Fruit fly (Drosophila melanogaster) whole organism, embryonic: ENCODE data around the gene Cdc7.
A peak's percentile ranks its signal among the peaks of the same experiment; 100 is the strongest.

Experiments
- Adf1 ChIP-seq: fragments of 200-800 bp; sonication (Bioruptor generic); IDR thresholded peaks from 2 replicates; pipeline ENCODE4 v1.3.6; 2022; ENCODE audit warnings: missing biosample characterization, missing genetic modification characterization
- Aef1 ChIP-seq: fragments of 200-800 bp; sonication (Bioruptor generic); IDR thresholded peaks from 3 replicates; pipeline ENCODE4 v1.3.6; 2022; ENCODE audit warnings: missing biosample characterization, missing genetic modification characterization
- CG10147 ChIP-seq: fragments of 200-800 bp; sonication (Bioruptor generic); optimal IDR thresholded peaks from 2 replicates; lab custom pipeline; 2019; ENCODE audit warnings: missing biosample characterization, mild to moderate bottlenecking, missing genetic modification characterization, moderate library complexity
- CG10462 ChIP-seq: fragments of 200-800 bp; sonication (Bioruptor generic); optimal IDR thresholded peaks from 2 replicates; lab custom pipeline; 2016; ENCODE audit warnings: missing biosample characterization, missing genetic modification characterization
- CG11247 ChIP-seq: fragments of 200-800 bp; sonication (Bioruptor generic); IDR thresholded peaks from 2 replicates; pipeline ENCODE4 v1.3.6; 2022; ENCODE audit warnings: missing biosample characterization, missing genetic modification characterization
- CG11504 ChIP-seq: fragments of 200-800 bp; sonication (Bioruptor generic); optimal IDR thresholded peaks from 3 replicates; lab custom pipeline; 2019; ENCODE audit warnings: missing biosample characterization, mild to moderate bottlenecking, missing genetic modification characterization, moderate library complexity
- CG12104 ChIP-seq: fragments of 200-800 bp; sonication (Bioruptor generic); optimal IDR thresholded peaks from 3 replicates; lab custom pipeline; 2016; ENCODE audit warnings: missing biosample characterization, missing genetic modification characterization
- CG14710 ChIP-seq: fragments of 200-800 bp; sonication (Bioruptor generic); optimal IDR thresholded peaks from 3 replicates; lab custom pipeline; 2019; ENCODE audit warnings: missing biosample characterization, mild to moderate bottlenecking, missing genetic modification characterization, moderate library complexity
- CG16863 ChIP-seq: fragments of 200-800 bp; sonication (Bioruptor generic); optimal IDR thresholded peaks from 3 replicates; lab custom pipeline; 2016; ENCODE audit warnings: missing biosample characterization, missing genetic modification characterization
- CG17385 ChIP-seq: fragments of 200-800 bp; sonication (Bioruptor generic); optimal IDR thresholded peaks from 3 replicates; lab custom pipeline; 2018; ENCODE audit warnings: missing biosample characterization, mild to moderate bottlenecking, missing genetic modification characterization
- CG2199 ChIP-seq: fragments of 200-800 bp; sonication (Bioruptor generic); IDR thresholded peaks from 3 replicates; pipeline ENCODE4 v1.3.6; 2022; ENCODE audit warnings: missing biosample characterization, missing genetic modification characterization
- CG43689 ChIP-seq: fragments of 200-800 bp; sonication (Bioruptor generic); IDR thresholded peaks from 2 replicates; pipeline ENCODE4 v1.3.6; 2022; ENCODE audit warnings: missing biosample characterization, missing genetic modification characterization
- CG7839 ChIP-seq: fragments of 200-800 bp; sonication (Bioruptor generic); optimal IDR thresholded peaks from 3 replicates; lab custom pipeline; 2018; ENCODE audit warnings: missing biosample characterization, mild to moderate bottlenecking, missing genetic modification characterization, moderate library complexity
- CG9876 ChIP-seq: fragments of 200-800 bp; sonication (Bioruptor generic); optimal IDR thresholded peaks from 2 replicates; lab custom pipeline; 2016; ENCODE audit warnings: missing biosample characterization, missing genetic modification characterization
- CHES-1-like ChIP-seq: fragments of 200-800 bp; sonication (Bioruptor generic); optimal IDR thresholded peaks from 2 replicates; lab custom pipeline; 2016; ENCODE audit warnings: missing biosample characterization, missing genetic modification characterization
- Camta ChIP-seq: fragments of 200-800 bp; sonication (Bioruptor generic); optimal IDR thresholded peaks from 2 replicates; lab custom pipeline; 2016; ENCODE audit warnings: missing biosample characterization, missing genetic modification characterization
- Dip2 ChIP-seq: fragments of 200-800 bp; sonication (Bioruptor generic); IDR thresholded peaks from 2 replicates; pipeline ENCODE4 v1.3.6; 2022; ENCODE audit warnings: missing biosample characterization, missing genetic modification characterization
- E2f1 ChIP-seq: fragments of 200-800 bp; sonication (Bioruptor generic); IDR thresholded peaks from 2 replicates; pipeline ENCODE4 v1.3.6; 2022; ENCODE audit warnings: missing biosample characterization, missing genetic modification characterization
- Ets97D ChIP-seq: fragments of 200-800 bp; sonication (Bioruptor generic); optimal IDR thresholded peaks from 3 replicates; lab custom pipeline; 2016; ENCODE audit warnings: missing biosample characterization, missing genetic modification characterization
- Gug ChIP-seq: fragments of 200-800 bp; sonication (Bioruptor generic); IDR thresholded peaks from 4 replicates; pipeline ENCODE4 v1.3.6; 2022; ENCODE audit warnings: missing biosample characterization, missing genetic modification characterization
- H2.0 ChIP-seq: fragments of 200-800 bp; sonication (Bioruptor generic); IDR thresholded peaks from 2 replicates; pipeline ENCODE4 v1.3.6; 2022; ENCODE audit warnings: missing biosample characterization, missing genetic modification characterization
- Lpt ChIP-seq: fragments of >200 bp; optimal IDR thresholded peaks from 2 replicates; lab custom pipeline; 2018; ENCODE audit warnings: missing biosample characterization, missing genetic modification characterization
- MBD-R2 ChIP-seq: fragments of 200-800 bp; sonication (Bioruptor generic); IDR thresholded peaks from 2 replicates; pipeline ENCODE4 v1.3.6; 2022; ENCODE audit warnings: missing biosample characterization, missing genetic modification characterization
- NFAT ChIP-seq: fragments of 200-800 bp; sonication (Bioruptor generic); IDR thresholded peaks from 2 replicates; pipeline ENCODE4 v1.3.6; 2022; ENCODE audit warnings: missing biosample characterization, missing genetic modification characterization
- NK7.1 ChIP-seq: fragments of 200-800 bp; sonication (Bioruptor generic); optimal IDR thresholded peaks from 3 replicates; lab custom pipeline; 2016; ENCODE audit warnings: missing biosample characterization, missing genetic modification characterization
- Nf-YA ChIP-seq: fragments of 200-800 bp; sonication (Bioruptor generic); IDR thresholded peaks from 2 replicates; pipeline ENCODE4 v1.3.6; 2022; ENCODE audit warnings: missing biosample characterization, missing genetic modification characterization
- Opbp ChIP-seq: fragments of 200-800 bp; sonication (Bioruptor generic); IDR thresholded peaks from 3 replicates; pipeline ENCODE4 v1.3.6; 2022; ENCODE audit warnings: missing biosample characterization, missing genetic modification characterization; ENCODE audit not compliant: partially characterized antibody
- Pdp1 ChIP-seq, 2 experiments: fragments of 200-800 bp; sonication (Bioruptor generic); optimal IDR thresholded peaks; 3 replicates each; lab custom pipeline; 2016; ENCODE audit warnings: missing biosample characterization in 2 of 2, missing genetic modification characterization in 2 of 2, mild to moderate bottlenecking in 1 of 2, moderate library complexity in 1 of 2
- Stat92E ChIP-seq, 3 experiments: fragments of >200 bp in 2 of 3; fragments of 200-800 bp in 1 of 3; sonication (Bioruptor generic) in 1 of 3; optimal IDR thresholded peaks; 2 replicates each; lab custom pipeline; 2017 to 2019; ENCODE audit warnings: missing biosample characterization in 3 of 3, missing genetic modification characterization in 3 of 3, mild to moderate bottlenecking in 1 of 3, moderate library complexity in 1 of 3
- Trl ChIP-seq, 3 experiments: fragments of >200 bp in 2 of 3; fragments of 200-800 bp in 1 of 3; sonication (Bioruptor generic) in 1 of 3; optimal IDR thresholded peaks; 2 replicates in 1 of 3; 3 replicates in 2 of 3; lab custom pipeline; 2016 to 2017; ENCODE audit warnings: missing biosample characterization in 1 of 3, missing genetic modification characterization in 1 of 3
- abd-A ChIP-seq: fragments of 200-800 bp; sonication (Bioruptor generic); optimal IDR thresholded peaks from 3 replicates; lab custom pipeline; 2019; ENCODE audit warnings: missing biosample characterization, mild to moderate bottlenecking, missing genetic modification characterization, moderate library complexity
- ap ChIP-seq: fragments of 200-800 bp; sonication (Bioruptor generic); IDR thresholded peaks from 2 replicates; pipeline ENCODE4 v1.3.6; 2022; ENCODE audit warnings: missing biosample characterization, missing genetic modification characterization
- bigmax ChIP-seq: fragments of 200-800 bp; sonication (Bioruptor generic); optimal IDR thresholded peaks from 2 replicates; lab custom pipeline; 2018; ENCODE audit warnings: missing biosample characterization, mild to moderate bottlenecking, missing genetic modification characterization
- chm ChIP-seq: fragments of 200-800 bp; sonication (Bioruptor generic); IDR thresholded peaks from 2 replicates; pipeline ENCODE4 v1.3.6; 2022; ENCODE audit warnings: missing biosample characterization, missing genetic modification characterization
- danr ChIP-seq: fragments of 200-800 bp; sonication (Bioruptor generic); IDR thresholded peaks from 2 replicates; pipeline ENCODE4 v1.3.6; 2022; ENCODE audit warnings: missing biosample characterization, missing genetic modification characterization
- dimm ChIP-seq: fragments of 200-800 bp; sonication (Bioruptor generic); IDR thresholded peaks from 2 replicates; pipeline ENCODE4 v1.3.6; 2022; ENCODE audit warnings: missing biosample characterization, missing genetic modification characterization
- ems ChIP-seq: fragments of 200-800 bp; sonication (Bioruptor generic); optimal IDR thresholded peaks from 3 replicates; lab custom pipeline; 2016; ENCODE audit warnings: missing biosample characterization, missing genetic modification characterization
- eyg ChIP-seq: fragments of 200-800 bp; sonication (Bioruptor generic); optimal IDR thresholded peaks from 3 replicates; lab custom pipeline; 2016; ENCODE audit warnings: missing biosample characterization, missing genetic modification characterization
- fd64A ChIP-seq: fragments of 200-800 bp; sonication (Bioruptor generic); optimal IDR thresholded peaks from 3 replicates; lab custom pipeline; 2018; ENCODE audit warnings: missing biosample characterization, mild to moderate bottlenecking, missing genetic modification characterization
- ham ChIP-seq: fragments of 200-800 bp; sonication (Bioruptor generic); IDR thresholded peaks from 2 replicates; pipeline ENCODE4 v1.3.6; 2022; ENCODE audit warnings: missing biosample characterization, missing genetic modification characterization
- hth ChIP-seq: fragments of >200 bp; optimal IDR thresholded peaks from 2 replicates; lab custom pipeline; 2017; ENCODE audit warnings: inconsistent platforms
- inv ChIP-seq: fragments of 200-800 bp; sonication (Bioruptor generic); IDR thresholded peaks from 2 replicates; pipeline ENCODE4 v1.3.6; 2022; ENCODE audit warnings: missing biosample characterization, missing genetic modification characterization; ENCODE audit not compliant: partially characterized antibody
- jigr1 ChIP-seq: fragments of 200-800 bp; sonication (Bioruptor generic); IDR thresholded peaks from 3 replicates; pipeline ENCODE4 v1.3.6; 2022; ENCODE audit warnings: missing biosample characterization, missing genetic modification characterization
- jing ChIP-seq: fragments of 200-800 bp; sonication (Bioruptor generic); optimal IDR thresholded peaks from 2 replicates; lab custom pipeline; 2018; ENCODE audit warnings: missing biosample characterization, mild to moderate bottlenecking, missing genetic modification characterization
- jumu ChIP-seq: fragments of 200-800 bp; sonication (Bioruptor generic); optimal IDR thresholded peaks from 3 replicates; lab custom pipeline; 2016; ENCODE audit warnings: missing biosample characterization, missing genetic modification characterization
- pfk ChIP-seq: fragments of 200-800 bp; sonication (Bioruptor generic); optimal IDR thresholded peaks from 2 replicates; lab custom pipeline; 2018; ENCODE audit warnings: missing biosample characterization, mild to moderate bottlenecking, missing genetic modification characterization, moderate library complexity
- schlank ChIP-seq: fragments of 200-800 bp; sonication (Bioruptor generic); optimal IDR thresholded peaks from 2 replicates; lab custom pipeline; 2018; ENCODE audit warnings: missing biosample characterization, mild to moderate bottlenecking, missing genetic modification characterization
- sim ChIP-seq: fragments of 200-800 bp; sonication (Bioruptor generic); IDR thresholded peaks from 2 replicates; pipeline ENCODE4 v1.3.6; 2022; ENCODE audit warnings: missing biosample characterization, missing genetic modification characterization
- tna ChIP-seq: fragments of 200-800 bp; sonication (Bioruptor generic); IDR thresholded peaks from 2 replicates; pipeline ENCODE4 v1.3.6; 2022; ENCODE audit warnings: missing biosample characterization, missing genetic modification characterization; ENCODE audit not compliant: partially characterized antibody
- trem ChIP-seq: fragments of 200-800 bp; optimal IDR thresholded peaks from 3 replicates; lab custom pipeline; 2019; ENCODE audit warnings: missing biosample characterization, mild to moderate bottlenecking, missing genetic modification characterization, moderate library complexity

Gene Cdc7

dm6 chrX:6656023-6656594 lies 1.8 kb downstream of the Cdc7 start (continued):
- TF ChIP-seq trem = peak; percentile 56
- peak; percentile 48; the same call in 1 of the 3 replicates for TF ChIP-seq jigr1 (GFP tag; lab: Robert Waterston, UW)
- no peak for TF ChIP-seq pfk (GFP tag; lab: Kevin White, UChicago)
- TF ChIP-seq NFAT (GFP tag; lab: Robert Waterston, UW) = 0 out of 2 replicates have a peak, but pooled peaks have one; percentile 48
- TF ChIP-seq danr (GFP tag; lab: Robert Waterston, UW) = peak; percentile 72
- no peak for TF ChIP-seq Trl (optimal IDR thresholded peaks at IDR 0.05; lab: Kevin White, UChicago)
- TF ChIP-seq Trl (GFP tag; optimal IDR thresholded peaks at IDR 0.05; lab: Kevin White, UChicago) = peak; percentile 81
- TF ChIP-seq CG10147 = peak; percentile 84
- no peak for TF ChIP-seq Opbp
- TF ChIP-seq CG7839 (tag; lab: Kevin White, UChicago) = peak; percentile 90
- peak; percentile 78 for TF ChIP-seq E2f1 (GFP tag; lab: Robert Waterston, UW)
- TF ChIP-seq Aef1 (GFP tag; lab: Robert Waterston, UW) = peak; percentile 78
- TF ChIP-seq CHES-1-like (GFP tag; lab: Kevin White, UChicago) = peak; percentile 80
- TF ChIP-seq H2.0 = peak; percentile 71
- TF ChIP-seq sim (GFP tag; lab: Robert Waterston, UW) = 0 out of 2 replicates have a peak, but pooled peaks have one; percentile 17
- peak; percentile 64 for TF ChIP-seq CG10462 (GFP tag; lab: Kevin White, UChicago)
- TF ChIP-seq Camta (GFP tag; lab: Kevin White, UChicago) = peak; percentile 85
- peak; percentile 76 for TF ChIP-seq CG16863 (GFP tag; lab: Kevin White, UChicago)
- TF ChIP-seq Gug = peak; percentile 72
- TF ChIP-seq Dip2 (GFP tag; lab: Robert Waterston, UW) = no peak
- no peak for TF ChIP-seq tna (GFP tag; lab: Robert Waterston, UW)
- TF ChIP-seq chm (GFP tag; lab: Robert Waterston, UW) = peak; percentile 62; the same call in 1 of the 2 replicates
- peak; percentile 70 to 89 for TF ChIP-seq Pdp1 (GFP tag; optimal IDR thresholded peaks at IDR 0.05; lab: Kevin White, UChicago)
- no peak for TF ChIP-seq inv (GFP tag; lab: Robert Waterston, UW)
- 0 out of 2 replicates have a peak, but pooled peaks have one; percentile 20 for TF ChIP-seq ham (GFP tag; lab: Robert Waterston, UW)
- peak; percentile 86 for TF ChIP-seq CG12104 (GFP tag; lab: Kevin White, UChicago)
- peak in 1 of 3 experiments; percentile 48 for TF ChIP-seq Stat92E (GFP tag; optimal IDR thresholded peaks at IDR 0.05; lab: Kevin White, UChicago)
- peak; percentile 18 for TF ChIP-seq fd64A (GFP tag; lab: Kevin White, UChicago)
- TF ChIP-seq ems (GFP tag; lab: Kevin White, UChicago) = peak; percentile 82
- TF ChIP-seq eyg (GFP tag; lab: Kevin White, UChicago) = peak; percentile 78
- 0 out of 2 replicates have a peak, but pooled peaks have one; percentile 47 for TF ChIP-seq Nf-YA
- peak; percentile 58 for TF ChIP-seq jumu (GFP tag; lab: Kevin White, UChicago)
- TF ChIP-seq CG11247 (GFP tag; lab: Robert Waterston, UW) = peak; percentile 75
- TF ChIP-seq abd-A (tag; lab: Kevin White, UChicago) = no peak
- TF ChIP-seq jing (GFP tag; lab: Kevin White, UChicago) = peak; percentile 66
- TF ChIP-seq CG14710 (tag; lab: Kevin White, UChicago) = peak; percentile 73
- peak; percentile 48 for TF ChIP-seq Ets97D
- peak; percentile 34; the same call in 1 of the 2 replicates for TF ChIP-seq MBD-R2 (GFP tag; lab: Robert Waterston, UW)
- TF ChIP-seq bigmax (GFP tag; lab: Kevin White, UChicago) = no peak
- TF ChIP-seq dimm (GFP tag; lab: Robert Waterston, UW) = peak; percentile 61; the same call in 1 of the 2 replicates
- peak; percentile 82 for TF ChIP-seq CG17385 (GFP tag; lab: Kevin White, UChicago)
- TF ChIP-seq CG43689 (GFP tag; lab: Robert Waterston, UW) = peak; percentile 63; the same call in 1 of the 2 replicates
- TF ChIP-seq hth (lab: Kevin White, UChicago) = no peak
- TF ChIP-seq NK7.1 (GFP tag; lab: Kevin White, UChicago) = peak; percentile 70
- TF ChIP-seq Adf1 (GFP tag; lab: Robert Waterston, UW) = peak; percentile 40
- no peak for TF ChIP-seq Lpt (GFP tag; lab: Kevin White, UChicago)
- peak; percentile 70 for TF ChIP-seq schlank
- peak; percentile 65 for TF ChIP-seq CG9876
- TF ChIP-seq ap (GFP tag; lab: Robert Waterston, UW) = peak; percentile 45; the same call in 1 of the 2 replicates
- peak; percentile 92 for TF ChIP-seq CG11504 (tag; lab: Kevin White, UChicago)
- TF ChIP-seq CG2199 = no peak
